Fruit fly (Drosophila melanogaster): ENCODE data around the gene Twdlalpha.
A peak's percentile ranks its signal among the peaks of the same experiment; 100 is the strongest.

Gene Twdlalpha

DNA sequence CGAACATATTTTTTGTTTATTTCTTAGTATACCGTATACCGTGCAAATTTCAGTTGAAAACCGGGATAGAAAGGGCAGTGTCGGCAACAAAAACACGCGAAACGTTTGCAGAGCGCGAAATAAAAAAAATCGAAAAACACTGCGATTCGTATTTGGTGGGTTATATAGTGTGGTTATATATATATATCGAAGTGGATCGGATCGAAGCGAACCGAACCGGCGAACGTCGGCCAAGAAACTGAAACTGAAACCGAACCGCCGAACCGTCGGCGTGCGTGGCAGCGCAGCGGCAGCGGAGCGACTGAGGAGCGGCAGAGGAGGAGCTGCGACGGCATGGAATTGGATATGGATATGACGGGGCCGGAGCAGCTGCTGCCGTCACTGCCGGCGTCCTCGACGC is 21.5 kb upstream of the Twdlalpha start, which contains the start of the genes CG32572 and CG34325:
TSS of gene CG32572 (plus strand) at position 16 of the 400 bp plus-strand sequence.
TSS of gene CG34325 (minus strand) at position 244 of the 400 bp plus-strand sequence.
- TF ChIP-seq CTCF (optimal IDR thresholded peaks at IDR 0.05) (no peak), CG8478 (optimal IDR thresholded peaks at IDR 0.05) (no peak)

DNA sequence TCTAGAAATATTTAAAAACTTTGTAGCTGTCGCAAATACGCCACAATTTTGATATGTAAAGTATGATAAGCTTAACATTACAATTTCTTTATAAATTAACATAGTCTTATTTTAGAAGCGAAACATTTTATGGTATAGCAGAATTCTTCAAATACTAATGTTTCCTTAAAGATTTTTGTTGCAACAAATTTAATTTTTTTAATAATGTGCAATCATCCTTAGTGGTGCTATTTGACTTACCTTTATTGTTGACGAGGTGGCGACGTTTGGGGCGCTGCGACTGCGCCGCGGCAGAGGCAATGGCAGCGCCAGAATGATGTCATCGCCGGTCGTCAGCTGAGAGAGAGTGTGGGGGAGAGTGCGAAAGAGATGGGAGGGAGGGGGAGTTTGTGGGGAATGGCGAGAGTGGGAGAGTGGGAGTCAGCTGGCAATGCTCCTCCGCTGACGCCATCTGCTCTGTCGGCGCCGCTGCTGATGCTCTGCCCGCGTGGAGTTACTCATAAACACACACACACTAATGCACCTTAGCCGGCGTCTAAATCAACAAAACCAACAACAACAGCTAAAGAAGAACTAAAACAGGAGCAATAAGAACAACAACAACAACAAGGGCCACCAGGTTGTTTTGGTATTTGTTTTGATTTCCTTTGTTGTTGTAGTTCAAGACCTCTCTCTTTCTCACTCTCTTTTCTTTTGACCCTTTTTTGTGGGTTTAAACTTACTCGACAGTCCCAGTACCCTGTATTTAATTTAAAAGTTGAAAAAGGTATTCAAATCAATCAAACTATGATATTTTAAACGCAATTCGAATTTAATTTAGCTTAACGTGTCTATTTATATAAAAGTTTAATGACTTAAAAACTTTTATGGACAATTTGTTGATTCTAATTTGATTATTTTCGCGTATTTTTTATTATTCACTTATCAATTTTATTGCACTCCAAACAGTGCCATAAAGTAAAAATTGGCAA is 19.2 kb upstream of the Twdlalpha start:
- TF ChIP-seq CG8478 (optimal IDR thresholded peaks at IDR 0.05): no peak
- no peak for TF ChIP-seq CTCF (optimal IDR thresholded peaks at IDR 0.05)

DNA sequence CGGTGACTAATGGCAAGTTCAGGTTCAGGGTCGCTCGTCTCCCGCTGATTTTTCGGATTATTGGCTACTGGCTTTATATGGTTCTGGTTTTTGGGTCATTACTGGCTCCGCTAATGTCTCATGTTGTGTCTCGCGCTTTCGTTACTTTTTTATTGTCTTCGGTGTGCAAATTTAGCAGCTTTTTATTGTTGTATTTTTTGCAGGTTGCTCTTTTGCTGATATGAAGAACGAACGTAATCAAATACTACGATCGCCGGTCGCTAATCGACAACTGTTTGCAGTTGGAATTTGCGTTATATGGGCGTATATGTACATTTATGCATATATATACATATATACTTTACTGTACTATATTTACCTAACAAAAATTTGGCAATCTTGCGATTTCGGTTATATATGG is 18.1 kb upstream of the Twdlalpha start:
- no peak for TF ChIP-seq CTCF (optimal IDR thresholded peaks at IDR 0.05)
- no peak for TF ChIP-seq CG8478 (optimal IDR thresholded peaks at IDR 0.05)

DNA sequence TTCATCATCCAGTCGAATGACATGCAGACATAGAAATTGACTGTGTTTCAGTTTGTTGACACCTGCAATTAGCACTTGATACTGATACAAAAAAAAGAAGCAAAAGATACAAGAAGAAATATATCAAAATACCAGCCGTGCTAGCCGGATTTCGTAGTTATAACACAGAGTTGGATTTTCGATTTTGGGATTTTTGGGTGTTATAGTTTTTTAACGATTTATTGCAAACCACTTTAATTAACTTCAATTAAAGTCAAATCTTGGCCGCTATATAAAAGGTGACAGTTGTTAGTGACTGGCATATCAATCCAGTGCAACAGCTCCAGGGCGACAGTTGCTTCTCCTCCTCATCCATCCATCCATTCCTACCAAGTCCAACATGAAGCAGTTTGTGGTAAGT is 11.9 kb upstream of the Twdlalpha start, which contains the start of gene TwdlX:
TSS of gene TwdlX (plus strand) at position 301 of the 400 bp plus-strand sequence.
- TF ChIP-seq CG8478 (optimal IDR thresholded peaks at IDR 0.05): no peak
- no peak for TF ChIP-seq CTCF (optimal IDR thresholded peaks at IDR 0.05)

DNA sequence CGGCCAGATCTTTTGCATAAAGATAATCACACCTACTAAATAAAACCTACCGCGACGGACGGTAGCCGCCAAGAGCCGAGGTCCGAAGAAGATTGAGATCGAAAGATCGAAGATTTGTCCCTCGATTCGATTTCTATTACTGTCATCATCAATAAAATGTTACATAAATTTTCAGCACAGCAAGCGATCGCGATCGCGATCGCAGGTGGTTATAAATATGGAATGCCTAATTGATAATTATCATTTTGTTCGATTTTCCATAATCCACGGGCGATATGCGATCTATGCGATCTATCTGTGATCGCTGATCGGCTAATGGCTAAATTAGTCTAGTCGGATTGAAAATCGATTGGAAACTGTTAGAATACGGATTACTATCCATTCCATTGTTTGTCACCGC is 9.4 kb upstream of the Twdlalpha start:
- TF ChIP-seq CG8478 (optimal IDR thresholded peaks at IDR 0.05) (no peak), CTCF (optimal IDR thresholded peaks at IDR 0.05) (no peak)

DNA sequence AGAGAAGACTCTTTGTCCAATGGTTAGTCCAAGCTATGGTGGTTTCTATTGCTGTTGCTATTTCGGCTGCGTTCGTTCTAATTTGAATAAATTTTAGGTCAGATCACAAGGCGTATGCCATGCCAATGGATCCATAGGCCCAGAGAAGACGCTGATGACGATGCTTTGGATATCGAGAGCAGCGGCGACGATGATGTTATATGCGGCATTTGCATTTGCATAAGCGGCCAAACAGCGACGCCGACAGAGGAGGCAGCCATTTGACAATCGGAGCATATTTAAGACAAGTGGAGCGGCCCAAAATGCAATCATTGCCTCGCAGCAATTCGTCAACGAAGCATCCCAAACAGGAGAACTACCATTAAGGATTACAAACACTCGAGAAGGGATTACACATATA is 8.0 kb upstream of the Twdlalpha start, which contains the start of gene TwdlY:
TSS of gene TwdlY (plus strand) at position 301 of the 400 bp plus-strand sequence.
- TF ChIP-seq CTCF (optimal IDR thresholded peaks at IDR 0.05) (no peak), CG8478 (optimal IDR thresholded peaks at IDR 0.05) (no peak)

DNA sequence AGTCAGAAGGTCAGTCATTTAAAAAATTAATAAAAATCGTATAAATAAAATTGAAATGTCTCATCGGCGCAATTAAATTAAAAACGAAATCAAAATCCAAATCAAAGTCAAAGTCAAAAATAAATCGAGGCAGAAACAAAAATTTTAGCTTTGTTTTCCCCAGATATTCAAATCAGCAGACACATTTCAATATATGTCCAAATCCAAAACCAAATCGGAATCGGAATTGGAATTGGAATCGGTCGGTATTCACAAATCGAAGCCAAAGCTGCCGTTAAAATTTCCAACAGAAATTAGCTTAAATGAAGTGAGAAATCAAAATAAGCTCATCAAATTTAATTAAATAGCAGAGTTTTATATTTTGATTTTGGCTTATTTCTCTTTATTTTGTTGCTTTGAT is 6.5 kb upstream of the Twdlalpha start:
- no peak for TF ChIP-seq CG8478 (optimal IDR thresholded peaks at IDR 0.05)
- TF ChIP-seq CTCF (optimal IDR thresholded peaks at IDR 0.05): no peak

DNA sequence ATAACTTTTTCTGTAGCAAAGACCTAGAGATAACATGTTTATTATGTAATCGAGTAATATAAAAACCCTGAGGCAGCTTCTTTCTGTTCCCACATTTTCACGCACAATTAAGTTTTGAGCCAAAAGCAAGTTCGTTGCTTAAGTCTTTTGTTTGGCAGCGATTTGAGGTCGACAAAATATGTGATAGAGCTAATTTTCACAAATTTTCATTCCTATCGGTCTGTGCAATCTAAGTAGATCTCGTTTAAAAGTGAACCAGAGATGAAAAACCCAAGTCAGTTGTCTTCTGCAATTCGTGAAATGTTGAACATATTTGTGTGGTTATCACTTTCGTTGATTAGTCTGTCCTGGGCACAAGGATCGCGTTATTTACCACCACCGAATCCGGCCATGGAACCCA is 4.8 kb upstream of the Twdlalpha start, which contains the start of gene TwdlZ:
TSS of gene TwdlZ (plus strand) at position 301 of the 400 bp plus-strand sequence.
- no peak for TF ChIP-seq CG8478 (optimal IDR thresholded peaks at IDR 0.05)
- TF ChIP-seq CTCF (optimal IDR thresholded peaks at IDR 0.05): no peak

DNA sequence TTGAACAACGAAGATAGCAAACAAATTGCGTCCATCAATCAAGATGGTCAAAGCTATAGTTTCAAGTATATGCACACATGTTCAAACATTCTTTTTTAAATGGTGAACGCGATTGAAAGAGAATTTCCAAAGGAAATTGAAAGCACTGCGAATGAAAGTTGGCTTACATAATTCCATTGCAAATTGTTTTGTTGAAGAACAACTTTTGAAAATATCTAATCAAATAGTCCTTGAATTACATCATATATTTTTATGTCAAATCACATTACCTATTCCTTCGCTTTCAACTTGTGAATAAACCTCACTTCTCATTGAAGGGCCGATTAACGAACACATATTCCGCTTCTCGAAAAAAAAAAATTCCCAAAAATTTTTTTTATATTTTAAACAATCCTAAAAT is 2.0 kb upstream of the Twdlalpha start, which contains the start of gene CG32568:
TSS of gene CG32568 (plus strand) at position 301 of the 400 bp plus-strand sequence.
- TF ChIP-seq CTCF (optimal IDR thresholded peaks at IDR 0.05): no peak
- TF ChIP-seq CG8478 (optimal IDR thresholded peaks at IDR 0.05): no peak

DNA sequence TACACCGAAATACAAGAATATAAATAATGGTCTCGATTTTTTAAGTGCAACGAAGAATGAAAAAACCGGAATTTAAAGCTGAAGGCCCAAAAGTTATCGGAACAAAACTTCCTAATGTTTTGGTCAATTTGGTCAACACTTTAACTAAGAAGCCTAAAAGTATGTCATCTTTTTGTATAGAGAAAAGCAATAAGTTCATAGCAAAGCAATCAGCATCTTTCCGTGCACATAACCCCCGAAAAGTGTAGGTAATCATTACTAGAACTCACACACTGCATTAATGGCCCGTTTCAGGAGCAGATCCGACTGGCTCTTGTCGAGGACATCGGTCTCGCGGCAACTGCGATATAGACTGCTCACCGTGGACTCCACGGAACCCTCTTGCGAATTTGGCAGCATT is 1.7 kb downstream of the Twdlalpha start:
- TF ChIP-seq CG8478 (optimal IDR thresholded peaks at IDR 0.05): no peak
- no peak for TF ChIP-seq CTCF (optimal IDR thresholded peaks at IDR 0.05)

DNA sequence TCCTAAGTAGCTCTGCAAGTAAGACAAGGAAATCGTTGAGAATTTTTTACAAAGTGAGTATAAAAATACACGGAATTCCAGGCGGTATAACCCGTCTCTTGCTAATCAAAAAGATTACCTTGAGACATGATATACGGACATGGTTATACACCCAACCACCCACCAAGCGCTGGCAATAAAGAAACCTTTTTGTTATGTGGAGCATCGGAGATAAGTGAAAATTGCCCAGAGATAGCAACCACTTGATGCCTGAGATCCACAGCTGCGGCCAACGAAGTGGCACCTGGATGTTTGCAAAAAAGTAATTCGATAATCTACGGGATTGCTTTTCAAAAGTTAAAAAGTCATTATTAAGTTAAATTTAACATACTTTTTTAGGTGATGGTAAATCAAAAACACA is 3.3 kb downstream of the Twdlalpha start:
- no peak for TF ChIP-seq CTCF (optimal IDR thresholded peaks at IDR 0.05)
- no peak for TF ChIP-seq CG8478 (optimal IDR thresholded peaks at IDR 0.05)

DNA sequence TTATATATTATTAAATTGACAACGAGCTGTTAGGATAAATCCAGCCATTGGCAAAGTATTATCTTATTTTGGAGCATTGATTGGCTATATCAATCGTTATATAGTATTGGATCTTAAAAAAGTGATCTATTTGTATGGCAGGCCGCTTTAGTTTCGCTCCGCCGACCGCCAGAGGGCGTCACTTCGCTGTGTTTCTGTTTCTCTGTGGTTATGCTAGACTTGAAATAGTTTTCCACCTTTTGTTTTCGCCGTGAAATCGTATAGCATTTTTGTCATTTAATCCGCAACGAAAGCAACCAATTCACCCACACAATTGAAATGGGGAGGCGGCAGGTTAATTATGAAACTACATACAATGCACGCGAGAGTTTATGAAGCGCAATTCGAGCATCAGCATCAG is 4.2 kb downstream of the Twdlalpha start:
- TF ChIP-seq CTCF (optimal IDR thresholded peaks at IDR 0.05) (peak; percentile 87), CG8478 (optimal IDR thresholded peaks at IDR 0.05) (no peak)

DNA sequence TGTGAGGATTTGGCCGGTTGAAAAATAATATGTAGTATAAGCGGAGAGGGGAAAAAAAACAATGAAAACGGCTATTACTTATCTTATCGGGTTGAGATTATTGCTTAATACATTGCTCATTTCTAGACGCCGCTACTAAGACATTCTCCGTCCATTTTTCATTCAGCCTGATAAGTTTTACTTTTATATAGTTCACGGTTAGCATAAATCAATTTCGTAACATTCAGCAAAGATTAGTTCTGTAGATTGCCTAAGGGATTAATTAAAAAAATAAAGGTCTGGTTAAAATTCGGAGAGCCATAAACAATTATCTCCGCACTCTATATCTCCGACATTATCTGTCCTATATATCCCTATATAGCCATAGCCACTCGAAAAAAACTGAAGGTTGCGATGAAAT is 4.8 kb downstream of the Twdlalpha start:
- TF ChIP-seq CTCF (optimal IDR thresholded peaks at IDR 0.05): no peak
- TF ChIP-seq CG8478 (optimal IDR thresholded peaks at IDR 0.05): no peak

DNA sequence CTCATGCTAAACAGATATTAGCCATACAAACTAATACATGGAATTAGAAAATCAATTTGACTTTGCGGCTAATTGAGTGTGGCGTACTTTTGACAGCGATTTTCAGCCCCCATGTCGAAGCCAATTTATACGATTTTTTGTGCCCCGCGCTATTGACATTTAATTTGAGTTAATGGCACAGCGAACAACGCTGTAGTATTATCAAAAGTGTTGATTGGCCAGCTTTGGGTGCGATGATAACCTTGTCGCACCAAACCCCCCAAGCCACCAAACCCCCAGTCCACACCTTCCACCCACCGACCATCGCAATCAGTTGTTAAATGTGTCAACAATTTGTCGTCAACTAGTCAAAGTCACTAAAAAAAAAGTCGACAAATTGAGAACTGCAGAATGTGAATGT is 6.7 kb downstream of the Twdlalpha start:
- no peak for TF ChIP-seq CTCF (optimal IDR thresholded peaks at IDR 0.05)
- no peak for TF ChIP-seq CG8478 (optimal IDR thresholded peaks at IDR 0.05)

DNA sequence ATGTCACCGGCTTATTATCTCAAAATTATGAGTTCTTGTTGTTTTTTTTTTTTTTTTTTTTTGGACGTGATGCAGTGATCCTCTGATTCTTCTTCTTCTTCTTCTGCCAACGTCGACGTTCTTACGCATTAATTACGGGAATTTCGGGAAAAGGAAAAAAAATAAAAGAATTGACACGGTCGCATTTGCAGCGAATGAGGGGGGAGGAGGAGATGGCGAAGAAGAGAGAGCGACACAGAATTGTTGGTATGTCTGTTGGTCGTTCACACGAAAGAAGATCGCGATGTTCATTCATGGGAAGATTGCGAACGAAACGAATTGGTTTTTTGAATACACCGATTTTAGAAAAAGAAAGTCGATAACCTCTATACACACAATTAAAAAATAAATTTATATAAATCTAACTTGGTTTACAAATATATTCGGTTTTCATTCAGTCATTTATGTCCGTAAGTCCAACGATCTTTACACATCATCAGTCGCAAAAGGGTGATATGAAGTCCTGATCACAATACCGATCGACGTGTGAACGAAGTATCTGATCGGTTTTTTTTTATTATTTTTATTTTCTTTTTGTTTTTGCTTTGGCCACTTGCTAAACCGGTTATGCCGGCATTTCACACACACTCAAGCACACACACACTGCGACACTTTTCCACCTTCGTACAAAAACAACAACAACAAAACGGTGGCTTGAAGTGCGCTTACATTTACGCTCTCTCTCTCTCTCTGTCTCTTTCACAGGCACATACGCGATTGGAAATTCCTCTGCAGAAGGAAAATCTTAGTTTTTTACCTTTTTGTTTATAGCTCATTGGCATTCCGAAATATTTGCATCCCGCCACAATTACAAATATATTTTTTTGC is 8.3 kb downstream of the Twdlalpha start:
- no peak for TF ChIP-seq CG8478 (optimal IDR thresholded peaks at IDR 0.05)
- TF ChIP-seq CTCF (optimal IDR thresholded peaks at IDR 0.05): no peak

All from S2 (cell line).